Fruit fly (Drosophila melanogaster) whole organism, embryonic: ENCODE data around the gene CG2059.
A peak's percentile ranks its signal among the peaks of the same experiment; 100 is the strongest.

ENCODE experiments used
- CG11398 ChIP-seq: fragments of 200-800 bp; sonication (Bioruptor generic); optimal IDR thresholded peaks from 2 replicates; lab custom pipeline; 2016; ENCODE audit warnings: missing biosample characterization, missing genetic modification characterization
- CG11456 ChIP-seq: fragments of 200-800 bp; sonication (Bioruptor generic); IDR thresholded peaks from 3 replicates; pipeline ENCODE4 v1.3.6; 2022; ENCODE audit warnings: missing biosample characterization, missing genetic modification characterization
- CG12391 ChIP-seq: fragments of 200-800 bp; sonication (Bioruptor generic); optimal IDR thresholded peaks from 3 replicates; lab custom pipeline; 2018; ENCODE audit warnings: missing biosample characterization, mild to moderate bottlenecking, missing genetic modification characterization, moderate library complexity
- CG12659 ChIP-seq: fragments of 200-800 bp; sonication (Bioruptor generic); optimal IDR thresholded peaks from 3 replicates; lab custom pipeline; 2017; ENCODE audit warnings: mild to moderate bottlenecking, missing biosample characterization, missing genetic modification reagents, missing genetic modification characterization
- CG13624 ChIP-seq: fragments of 200-800 bp; sonication (Bioruptor generic); optimal IDR thresholded peaks from 2 replicates; lab custom pipeline; 2016; ENCODE audit warnings: missing biosample characterization, missing genetic modification characterization
- CG14050 ChIP-seq: fragments of 200-800 bp; sonication (Bioruptor generic); IDR thresholded peaks from 3 replicates; pipeline ENCODE4 v1.3.6; 2022; ENCODE audit warnings: missing biosample characterization, missing genetic modification characterization
- CG15011 ChIP-seq: fragments of 200-800 bp; sonication (Bioruptor generic); optimal IDR thresholded peaks from 3 replicates; lab custom pipeline; 2018; ENCODE audit warnings: missing biosample characterization, mild to moderate bottlenecking, missing genetic modification characterization
- CG17361 ChIP-seq: fragments of 200-800 bp; sonication (Bioruptor generic); IDR thresholded peaks from 3 replicates; pipeline ENCODE4 v1.3.6; 2022; ENCODE audit warnings: missing biosample characterization, missing genetic modification characterization
- CG17802 ChIP-seq: fragments of 200-800 bp; sonication (Bioruptor generic); optimal IDR thresholded peaks from 2 replicates; lab custom pipeline; 2018; ENCODE audit warnings: missing biosample characterization, mild to moderate bottlenecking, missing genetic modification characterization, moderate library complexity
- CG2199 ChIP-seq: fragments of 200-800 bp; sonication (Bioruptor generic); IDR thresholded peaks from 3 replicates; pipeline ENCODE4 v1.3.6; 2022; ENCODE audit warnings: missing biosample characterization, missing genetic modification characterization
- CG30403 ChIP-seq: fragments of 200-800 bp; sonication (Bioruptor generic); optimal IDR thresholded peaks from 3 replicates; lab custom pipeline; 2016; ENCODE audit warnings: missing biosample characterization, missing genetic modification characterization
- CG3407 ChIP-seq: fragments of 200-800 bp; sonication (Bioruptor generic); optimal IDR thresholded peaks from 2 replicates; lab custom pipeline; 2018; ENCODE audit warnings: missing biosample characterization, mild to moderate bottlenecking, missing genetic modification characterization
- CG4282 ChIP-seq: fragments of 200-800 bp; sonication (Bioruptor generic); optimal IDR thresholded peaks from 2 replicates; lab custom pipeline; 2016; ENCODE audit warnings: missing biosample characterization, missing genetic modification characterization
- CG4404 ChIP-seq: fragments of 200-800 bp; sonication (Bioruptor generic); IDR thresholded peaks from 2 replicates; pipeline ENCODE4 v1.3.6; 2022; ENCODE audit warnings: missing biosample characterization, missing genetic modification characterization
- CG4820 ChIP-seq: fragments of 200-800 bp; sonication (Bioruptor generic); optimal IDR thresholded peaks from 3 replicates; lab custom pipeline; 2016; ENCODE audit warnings: missing biosample characterization, missing genetic modification characterization
- CG5953 ChIP-seq: fragments of 200-800 bp; sonication (Bioruptor generic); IDR thresholded peaks from 2 replicates; pipeline ENCODE4 v1.3.6; 2022; ENCODE audit warnings: missing biosample characterization, missing genetic modification characterization
- CG7357 ChIP-seq: fragments of 200-800 bp; sonication (Bioruptor generic); IDR thresholded peaks from 3 replicates; pipeline ENCODE4 v1.3.6; 2022; ENCODE audit warnings: missing biosample characterization, missing genetic modification characterization
- E2f2 ChIP-seq: fragments of 200-800 bp; sonication (Bioruptor generic); IDR thresholded peaks from 2 replicates; pipeline ENCODE4 v1.3.6; 2022; ENCODE audit warnings: missing biosample characterization, missing genetic modification characterization
- Gsc ChIP-seq: fragments of 200-800 bp; sonication (Bioruptor generic); IDR thresholded peaks from 2 replicates; pipeline ENCODE4 v1.3.6; 2022; ENCODE audit warnings: missing biosample characterization, missing genetic modification characterization
- Hr39 ChIP-seq: fragments of >200 bp; optimal IDR thresholded peaks from 2 replicates; lab custom pipeline; 2017
- Hsf ChIP-seq: fragments of 200-800 bp; sonication (Bioruptor generic); optimal IDR thresholded peaks from 3 replicates; lab custom pipeline; 2016; ENCODE audit warnings: missing biosample characterization, missing genetic modification characterization
- Lhr ChIP-seq: fragments of 200-800 bp; sonication (Bioruptor generic); optimal IDR thresholded peaks from 3 replicates; lab custom pipeline; 2017; ENCODE audit warnings: mild to moderate bottlenecking, missing biosample characterization, missing genetic modification reagents, missing genetic modification characterization
- MTF-1 ChIP-seq: fragments of 200-800 bp; sonication (Bioruptor generic); optimal IDR thresholded peaks from 2 replicates; lab custom pipeline; 2018; ENCODE audit warnings: missing biosample characterization, mild to moderate bottlenecking, missing genetic modification characterization, borderline replicate concordance
- NC2β ChIP-seq: fragments of 200-800 bp; sonication (Bioruptor generic); optimal IDR thresholded peaks from 2 replicates; lab custom pipeline; 2016; ENCODE audit warnings: missing biosample characterization, missing genetic modification characterization
- Nf-YB ChIP-seq: fragments of 200-800 bp; sonication (Bioruptor generic); optimal IDR thresholded peaks from 3 replicates; lab custom pipeline; 2019; ENCODE audit warnings: missing biosample characterization, mild to moderate bottlenecking, missing genetic modification characterization, moderate library complexity
- Stat92E ChIP-seq, 3 experiments: fragments of >200 bp in 2 of 3; fragments of 200-800 bp in 1 of 3; sonication (Bioruptor generic) in 1 of 3; optimal IDR thresholded peaks; 2 replicates each; lab custom pipeline; 2017 to 2019; ENCODE audit warnings: missing biosample characterization in 3 of 3, missing genetic modification characterization in 3 of 3, mild to moderate bottlenecking in 1 of 3, moderate library complexity in 1 of 3
- Xbp1 ChIP-seq: fragments of 200-800 bp; sonication (Bioruptor generic); optimal IDR thresholded peaks from 3 replicates; lab custom pipeline; 2016; ENCODE audit warnings: missing biosample characterization, mild to moderate bottlenecking, missing genetic modification characterization
- Xrp1 ChIP-seq: fragments of 200-800 bp; sonication (Bioruptor generic); IDR thresholded peaks from 2 replicates; pipeline ENCODE4 v1.3.6; 2022; ENCODE audit warnings: missing biosample characterization, missing genetic modification characterization
- abd-A ChIP-seq: fragments of 200-800 bp; sonication (Bioruptor generic); optimal IDR thresholded peaks from 3 replicates; lab custom pipeline; 2019; ENCODE audit warnings: missing biosample characterization, mild to moderate bottlenecking, missing genetic modification characterization, moderate library complexity
- al ChIP-seq: fragments of 200-800 bp; sonication (Bioruptor generic); IDR thresholded peaks from 2 replicates; pipeline ENCODE4 v1.3.6; 2022; ENCODE audit warnings: missing biosample characterization, missing genetic modification characterization
- br ChIP-seq: fragments of >200 bp; optimal IDR thresholded peaks from 2 replicates; lab custom pipeline; 2017
- chm ChIP-seq: fragments of 200-800 bp; sonication (Bioruptor generic); IDR thresholded peaks from 2 replicates; pipeline ENCODE4 v1.3.6; 2022; ENCODE audit warnings: missing biosample characterization, missing genetic modification characterization
- cwo ChIP-seq: fragments of 200-800 bp; sonication (Bioruptor generic); optimal IDR thresholded peaks from 3 replicates; lab custom pipeline; 2017; ENCODE audit warnings: missing biosample characterization, missing genetic modification characterization, mild to moderate bottlenecking, moderate library complexity, missing genetic modification reagents
- gsb ChIP-seq: fragments of 200-800 bp; sonication (Bioruptor generic); IDR thresholded peaks from 2 replicates; pipeline ENCODE4 v1.3.6; 2022; ENCODE audit warnings: missing biosample characterization, missing genetic modification characterization
- h ChIP-seq: fragments of >200 bp; optimal IDR thresholded peaks from 2 replicates; lab custom pipeline; 2017
- hth ChIP-seq: fragments of >200 bp; optimal IDR thresholded peaks from 2 replicates; lab custom pipeline; 2017; ENCODE audit warnings: inconsistent platforms
- knrl ChIP-seq: fragments of 200-800 bp; sonication (Bioruptor generic); IDR thresholded peaks from 3 replicates; pipeline ENCODE4 v1.3.6; 2022; ENCODE audit warnings: missing biosample characterization, missing genetic modification characterization; ENCODE audit not compliant: partially characterized antibody
- lmd ChIP-seq: fragments of 200-800 bp; sonication (Bioruptor generic); IDR thresholded peaks from 2 replicates; pipeline ENCODE4 v1.3.6; 2022; ENCODE audit warnings: missing biosample characterization, missing genetic modification characterization
- nerfin-1 ChIP-seq: fragments of 200-800 bp; sonication (Bioruptor generic); optimal IDR thresholded peaks from 3 replicates; lab custom pipeline; 2019; ENCODE audit warnings: missing biosample characterization, mild to moderate bottlenecking, missing genetic modification characterization, moderate library complexity
- oc ChIP-seq: fragments of 200-800 bp; sonication (Bioruptor generic); optimal IDR thresholded peaks from 2 replicates; lab custom pipeline; 2018; ENCODE audit warnings: missing biosample characterization, mild to moderate bottlenecking, missing genetic modification characterization, moderate library complexity
- otp ChIP-seq: fragments of 200-800 bp; sonication (Bioruptor generic); IDR thresholded peaks from 3 replicates; pipeline ENCODE4, ENCODE4 v1.3.6; 2022; ENCODE audit warnings: missing biosample characterization, missing genetic modification characterization
- peb ChIP-seq: fragments of 200-800 bp; sonication (Bioruptor generic); IDR thresholded peaks from 2 replicates; pipeline ENCODE4 v1.3.6; 2022; ENCODE audit warnings: missing biosample characterization, missing genetic modification characterization
- phol ChIP-seq: fragments of 200-800 bp; sonication (Bioruptor generic); optimal IDR thresholded peaks from 3 replicates; lab custom pipeline; 2018; ENCODE audit warnings: missing biosample characterization, mild to moderate bottlenecking, missing genetic modification characterization, moderate library complexity
- sim ChIP-seq: fragments of 200-800 bp; sonication (Bioruptor generic); IDR thresholded peaks from 2 replicates; pipeline ENCODE4 v1.3.6; 2022; ENCODE audit warnings: missing biosample characterization, missing genetic modification characterization
- sima ChIP-seq: fragments of 200-800 bp; sonication (Bioruptor generic); optimal IDR thresholded peaks from 2 replicates; lab custom pipeline; 2016; ENCODE audit warnings: missing biosample characterization, missing genetic modification characterization
- slp2 ChIP-seq: fragments of 200-800 bp; sonication (Bioruptor generic); optimal IDR thresholded peaks from 2 replicates; lab custom pipeline; 2016; ENCODE audit warnings: missing biosample characterization, missing genetic modification characterization
- sqz ChIP-seq: fragments of 200-800 bp; sonication (Bioruptor generic); optimal IDR thresholded peaks from 3 replicates; lab custom pipeline; 2018; ENCODE audit warnings: missing biosample characterization, mild to moderate bottlenecking, missing genetic modification characterization
- ssp ChIP-seq: fragments of 200-800 bp; sonication (Bioruptor generic); IDR thresholded peaks from 2 replicates; pipeline ENCODE4 v1.3.6; 2022; ENCODE audit warnings: missing biosample characterization, missing genetic modification characterization
- stwl ChIP-seq: fragments of 200-800 bp; sonication (Bioruptor generic); optimal IDR thresholded peaks from 3 replicates; lab custom pipeline; 2018; ENCODE audit warnings: missing biosample characterization, mild to moderate bottlenecking, missing genetic modification characterization, moderate library complexity
- tgo ChIP-seq: fragments of 200-800 bp; sonication (Bioruptor generic); IDR thresholded peaks from 3 replicates; pipeline ENCODE4 v1.3.6; 2022; ENCODE audit warnings: missing biosample characterization, missing genetic modification characterization
- vfl ChIP-seq: fragments of 200-800 bp; sonication (Bioruptor generic); optimal IDR thresholded peaks from 2 replicates; lab custom pipeline; 2016; ENCODE audit warnings: missing biosample characterization, missing genetic modification characterization

CG2059 gene

DNA sequence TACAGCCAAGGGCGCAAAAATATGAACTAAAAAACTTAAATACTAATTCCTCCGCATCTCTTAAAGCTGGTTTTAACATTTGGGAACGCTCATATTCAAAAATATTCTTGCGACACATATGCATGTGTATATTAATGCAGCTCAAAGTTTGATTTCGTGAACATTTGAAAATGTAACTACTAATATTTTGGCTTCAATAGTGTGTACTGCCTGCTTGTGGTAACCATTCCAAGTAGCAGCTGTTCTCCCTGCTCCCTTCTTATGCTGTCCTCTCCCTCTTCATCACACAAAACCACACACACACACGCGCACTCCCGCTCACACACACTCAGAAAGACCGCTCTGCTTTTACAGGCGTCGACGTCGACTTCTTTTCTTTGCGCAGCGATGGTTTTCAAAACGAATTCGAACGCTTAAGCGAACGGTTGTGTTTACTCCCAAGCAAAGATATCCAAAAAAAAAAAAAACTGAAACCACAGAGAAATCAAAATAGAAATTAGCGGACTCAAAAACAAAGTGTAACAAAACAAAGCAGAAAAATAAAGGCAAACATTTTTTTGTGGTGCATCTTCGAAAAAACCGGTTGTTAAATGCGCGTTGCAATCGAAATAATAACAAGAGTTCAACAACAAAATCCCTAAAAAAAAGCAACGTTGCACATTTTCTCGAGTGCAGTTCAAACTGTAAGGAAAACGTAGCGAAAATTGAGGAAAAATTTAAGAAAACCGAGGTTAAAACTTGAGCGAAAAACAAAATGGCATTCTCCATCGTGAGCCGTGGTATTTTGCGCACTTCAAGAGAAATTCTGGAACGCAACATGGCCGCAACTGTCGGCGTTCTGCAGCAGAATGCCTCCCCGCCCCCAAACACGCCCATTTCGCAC lies 51.0 kb downstream of the CG2059 start, which contains the start of gene CBP (continued):
- TF ChIP-seq phol (tag; lab: Kevin White, UChicago) (peak; percentile 98), CG7357 (GFP tag; lab: Robert Waterston, UW) (peak; percentile 90), peb (peak; percentile 95), stwl (tag; lab: Kevin White, UChicago) (peak; percentile 86), CG11398 (GFP tag; lab: Kevin White, UChicago) (peak; percentile 97), otp (peak; percentile 97), chm (peak; percentile 96), CG3407 (peak; percentile 96), CG12391 (tag; lab: Kevin White, UChicago) (peak; percentile 99), ssp (GFP tag; lab: Robert Waterston, UW) (peak; percentile 86), Xbp1 (GFP tag; lab: Kevin White, UChicago) (peak; percentile 98), NC2β (GFP tag; lab: Kevin White, UChicago) (peak; percentile 97), CG2199 (GFP tag; lab: Robert Waterston, UW) (peak; percentile 96), CG17361 (peak; percentile 92), lmd (GFP tag; lab: Robert Waterston, UW) (peak; percentile 96), CG4404 (peak; percentile 93), vfl (GFP tag; lab: Kevin White, UChicago) (peak; percentile 91), oc (tag; lab: Kevin White, UChicago) (peak; percentile 98), slp2 (GFP tag; lab: Kevin White, UChicago) (peak; percentile 97), h (lab: Kevin White, UChicago) (no peak), Hr39 (no peak), Lhr (GFP tag; lab: Kevin White, UChicago) (peak; percentile 97), tgo (peak; percentile 94), br (no peak), CG12659 (GFP tag; lab: Kevin White, UChicago) (peak; percentile 97), CG14050 (GFP tag; lab: Robert Waterston, UW) (peak; percentile 93), MTF-1 (GFP tag; lab: Kevin White, UChicago) (peak; percentile 95), CG4282 (GFP tag; lab: Kevin White, UChicago) (peak; percentile 83), CG5953 (GFP tag; lab: Robert Waterston, UW) (peak; percentile 91), abd-A (tag; lab: Kevin White, UChicago) (peak; percentile 81), CG15011 (GFP tag; lab: Kevin White, UChicago) (peak; percentile 96), sim (peak; percentile 96), CG30403 (GFP tag; lab: Kevin White, UChicago) (peak; percentile 97), knrl (no peak), CG4820 (GFP tag; lab: Kevin White, UChicago) (peak; percentile 97), Gsc (peak; percentile 93), Nf-YB (GFP tag; lab: Kevin White, UChicago) (peak; percentile 90), sqz (GFP tag; lab: Kevin White, UChicago) (peak; percentile 96), sima (peak; percentile 88), nerfin-1 (tag; lab: Kevin White, UChicago) (peak; percentile 96), CG13624 (GFP tag; lab: Kevin White, UChicago) (peak; percentile 94), cwo (GFP tag; lab: Kevin White, UChicago) (peak; percentile 94), Hsf (GFP tag; lab: Kevin White, UChicago) (peak; percentile 98), Xrp1 (GFP tag; lab: Robert Waterston, UW) (peak; percentile 98), E2f2 (peak; percentile 81), gsb (GFP tag; lab: Robert Waterston, UW) (peak; percentile 86), al (peak; percentile 72), CG17802 (peak; percentile 93), Stat92E (GFP tag; optimal IDR thresholded peaks at IDR 0.05; lab: Kevin White, UChicago) (peak in 1 of 3 experiments; percentile 96), hth (lab: Kevin White, UChicago) (no peak), CG11456 (GFP tag; lab: Robert Waterston, UW) (peak; percentile 92)
